Fruit fly (Drosophila melanogaster) whole organism, prepupa: ENCODE measurements around the gene Spn28Da.
A peak's percentile ranks its signal among the peaks of the same experiment; 100 is the strongest.

ENCODE experiments used
- Blimp-1 ChIP-seq: fragments of 200-800 bp; sonication (Bioruptor generic); optimal IDR thresholded peaks from 3 replicates; lab custom pipeline; 2017; ENCODE audit warnings: missing biosample characterization, missing genetic modification characterization, mild to moderate bottlenecking, moderate library complexity, missing genetic modification reagents
- CG10631 ChIP-seq: fragments of 200-800 bp; sonication (Bioruptor generic); optimal IDR thresholded peaks from 2 replicates; lab custom pipeline; 2016; ENCODE audit warnings: missing biosample characterization, missing genetic modification characterization
- CG10669 ChIP-seq: fragments of 200-800 bp; sonication (Bioruptor generic); optimal IDR thresholded peaks from 3 replicates; lab custom pipeline; 2018; ENCODE audit warnings: missing biosample characterization, mild to moderate bottlenecking, missing genetic modification characterization, moderate library complexity
- CG11294 ChIP-seq: fragments of 200-800 bp; sonication (Bioruptor generic); IDR thresholded peaks from 2 replicates; pipeline ENCODE4 v1.3.6; 2022; ENCODE audit warnings: missing biosample characterization, missing genetic modification characterization
- CG11762 ChIP-seq: fragments of 200-800 bp; sonication (Bioruptor generic); optimal IDR thresholded peaks from 3 replicates; lab custom pipeline; 2016; ENCODE audit warnings: missing biosample characterization, missing genetic modification characterization; ENCODE audit not compliant: insufficient read depth
- CG15336 ChIP-seq: fragments of 200-800 bp; sonication (Bioruptor generic); IDR thresholded peaks from 2 replicates; pipeline ENCODE4 v1.3.6; 2022; ENCODE audit warnings: missing biosample characterization, missing genetic modification characterization
- CG16779 ChIP-seq: fragments of 200-800 bp; sonication (Bioruptor generic); optimal IDR thresholded peaks from 3 replicates; lab custom pipeline; 2017; ENCODE audit warnings: missing biosample characterization, mild to moderate bottlenecking, missing genetic modification characterization
- CG3032 ChIP-seq: fragments of 200-800 bp; optimal IDR thresholded peaks from 2 replicates; lab custom pipeline; 2019; ENCODE audit warnings: missing biosample characterization, mild to moderate bottlenecking, missing genetic modification characterization, moderate library complexity
- CG31627 ChIP-seq: fragments of 200-800 bp; sonication (Bioruptor generic); optimal IDR thresholded peaks from 3 replicates; lab custom pipeline; 2016; ENCODE audit warnings: missing biosample characterization, missing genetic modification characterization
- CG32006 ChIP-seq: fragments of 200-800 bp; sonication (Bioruptor generic); optimal IDR thresholded peaks from 3 replicates; lab custom pipeline; 2017; ENCODE audit warnings: missing biosample characterization, mild to moderate bottlenecking, missing genetic modification characterization
- CG34406 ChIP-seq: fragments of 200-800 bp; sonication (Bioruptor generic); optimal IDR thresholded peaks from 3 replicates; lab custom pipeline; 2016; ENCODE audit warnings: missing biosample characterization, missing genetic modification characterization
- CG3919 ChIP-seq: fragments of 200-800 bp; sonication (Bioruptor generic); optimal IDR thresholded peaks from 3 replicates; lab custom pipeline; 2016; ENCODE audit warnings: missing biosample characterization, missing genetic modification characterization
- CG6163 ChIP-seq: fragments of 200-800 bp; sonication (Bioruptor generic); IDR thresholded peaks from 3 replicates; pipeline ENCODE4 v1.3.6; 2022; ENCODE audit warnings: missing biosample characterization, missing genetic modification characterization
- CG6808 ChIP-seq: fragments of 200-800 bp; sonication (Bioruptor generic); optimal IDR thresholded peaks from 3 replicates; lab custom pipeline; 2017; ENCODE audit warnings: missing biosample characterization, missing genetic modification characterization, mild to moderate bottlenecking, moderate library complexity, missing genetic modification reagents
- CG6854 ChIP-seq: fragments of 200-800 bp; sonication (Bioruptor generic); optimal IDR thresholded peaks from 2 replicates; lab custom pipeline; 2017; ENCODE audit warnings: missing biosample characterization, mild to moderate bottlenecking, missing genetic modification characterization
- CG8319 ChIP-seq: fragments of 200-800 bp; sonication (Bioruptor generic); optimal IDR thresholded peaks from 3 replicates; lab custom pipeline; 2016; ENCODE audit warnings: missing biosample characterization, missing genetic modification characterization
- CG8632 ChIP-seq: fragments of 200-800 bp; sonication (Bioruptor generic); optimal IDR thresholded peaks from 3 replicates; lab custom pipeline; 2016; ENCODE audit warnings: missing biosample characterization, missing genetic modification characterization
- CG9139 ChIP-seq: fragments of 200-800 bp; sonication (Bioruptor generic); optimal IDR thresholded peaks from 3 replicates; lab custom pipeline; 2017; ENCODE audit warnings: missing biosample characterization, mild to moderate bottlenecking, missing genetic modification characterization
- Eip75B ChIP-seq: fragments of 200-800 bp; sonication (Bioruptor generic); optimal IDR thresholded peaks from 3 replicates; lab custom pipeline; 2016; ENCODE audit warnings: missing biosample characterization, missing genetic modification characterization
- Eip93F ChIP-seq: fragments of 200-800 bp; sonication (Bioruptor generic); optimal IDR thresholded peaks from 2 replicates; lab custom pipeline; 2016; ENCODE audit warnings: missing biosample characterization, mild to moderate bottlenecking, missing genetic modification characterization
- Ets21C ChIP-seq: fragments of 200-800 bp; sonication (Bioruptor generic); optimal IDR thresholded peaks from 3 replicates; lab custom pipeline; 2016; ENCODE audit warnings: missing biosample characterization, missing genetic modification characterization
- Ets96B ChIP-seq: fragments of 200-800 bp; optimal IDR thresholded peaks from 2 replicates; lab custom pipeline; 2019; ENCODE audit warnings: missing biosample characterization, mild to moderate bottlenecking, missing genetic modification characterization, moderate library complexity
- Gug ChIP-seq: fragments of 200-800 bp; sonication (Bioruptor generic); IDR thresholded peaks from 2 replicates; pipeline ENCODE4 v1.3.6; 2022; ENCODE audit warnings: missing biosample characterization, missing genetic modification characterization
- Hr38 ChIP-seq: sonication (Bioruptor generic); optimal IDR thresholded peaks from 2 replicates; lab custom pipeline; 2016; ENCODE audit warnings: missing biosample characterization, missing genetic modification characterization
- Hr39 ChIP-seq: fragments of 200-800 bp; sonication (Bioruptor generic); optimal IDR thresholded peaks from 2 replicates; lab custom pipeline; 2016; ENCODE audit warnings: missing biosample characterization, missing genetic modification characterization
- OdsH ChIP-seq: fragments of 200-800 bp; sonication (Bioruptor generic); optimal IDR thresholded peaks from 3 replicates; lab custom pipeline; 2016; ENCODE audit warnings: missing biosample characterization, missing genetic modification characterization
- Sox102F ChIP-seq: fragments of 200-800 bp; sonication (Bioruptor generic); optimal IDR thresholded peaks from 2 replicates; lab custom pipeline; 2016; ENCODE audit warnings: missing biosample characterization, mild to moderate bottlenecking, missing genetic modification characterization
- Sox14 ChIP-seq: fragments of 200-800 bp; sonication (Bioruptor generic); optimal IDR thresholded peaks from 3 replicates; lab custom pipeline; 2016; ENCODE audit warnings: missing biosample characterization, missing genetic modification characterization
- Sox15 ChIP-seq: fragments of 200-800 bp; sonication (Bioruptor generic); optimal IDR thresholded peaks from 3 replicates; lab custom pipeline; 2016; ENCODE audit warnings: missing biosample characterization, missing genetic modification characterization
- achi ChIP-seq: fragments of 200-800 bp; sonication (Bioruptor generic); optimal IDR thresholded peaks from 3 replicates; lab custom pipeline; 2016; ENCODE audit warnings: missing biosample characterization, missing genetic modification characterization
- acj6 ChIP-seq: fragments of 200-800 bp; sonication (Bioruptor generic); optimal IDR thresholded peaks from 3 replicates; lab custom pipeline; 2016; ENCODE audit warnings: missing biosample characterization, missing genetic modification characterization
- cyc ChIP-seq: fragments of 200-800 bp; sonication (Bioruptor generic); optimal IDR thresholded peaks from 3 replicates; lab custom pipeline; 2016; ENCODE audit warnings: missing biosample characterization, missing genetic modification characterization
- dac ChIP-seq: fragments of 200-800 bp; sonication (Bioruptor generic); optimal IDR thresholded peaks from 2 replicates; lab custom pipeline; 2017; ENCODE audit warnings: missing biosample characterization, mild to moderate bottlenecking, missing genetic modification characterization
- dsx ChIP-seq: fragments of 200-800 bp; optimal IDR thresholded peaks from 3 replicates; lab custom pipeline; 2019; ENCODE audit warnings: missing biosample characterization, mild to moderate bottlenecking, missing genetic modification characterization, moderate library complexity; ENCODE audit not compliant: poor library complexity, severe bottlenecking
- esn ChIP-seq: fragments of 200-800 bp; sonication (Bioruptor generic); optimal IDR thresholded peaks from 2 replicates; lab custom pipeline; 2016; ENCODE audit warnings: missing biosample characterization, mild to moderate bottlenecking, missing genetic modification characterization, moderate library complexity
- fd59A ChIP-seq: fragments of 200-800 bp; sonication (Bioruptor generic); optimal IDR thresholded peaks from 2 replicates; lab custom pipeline; 2017; ENCODE audit warnings: missing biosample characterization, mild to moderate bottlenecking, missing genetic modification characterization, missing genetic modification reagents
- fkh ChIP-seq: fragments of 200-800 bp; sonication (Bioruptor generic); optimal IDR thresholded peaks from 3 replicates; lab custom pipeline; 2017; ENCODE audit warnings: missing biosample characterization, mild to moderate bottlenecking, missing genetic modification characterization, moderate library complexity
- lz ChIP-seq: fragments of 200-800 bp; sonication (Bioruptor generic); optimal IDR thresholded peaks from 3 replicates; lab custom pipeline; 2016; ENCODE audit warnings: missing biosample characterization, missing genetic modification characterization
- net ChIP-seq: fragments of 200-800 bp; sonication (Bioruptor generic); optimal IDR thresholded peaks from 3 replicates; lab custom pipeline; 2016; ENCODE audit warnings: missing biosample characterization, missing genetic modification characterization
- pdm3 ChIP-seq: fragments of 200-800 bp; sonication (Bioruptor generic); optimal IDR thresholded peaks from 3 replicates; lab custom pipeline; 2016; ENCODE audit warnings: missing biosample characterization, missing genetic modification characterization
- salr ChIP-seq, 2 experiments: fragments of 200-800 bp; sonication (Bioruptor generic); optimal IDR thresholded peaks; 3 replicates each; lab custom pipeline; 2016 to 2018; ENCODE audit warnings: missing biosample characterization in 2 of 2, missing genetic modification characterization in 2 of 2, mild to moderate bottlenecking in 1 of 2
- ss ChIP-seq, 2 experiments: fragments of 200-800 bp; sonication (Bioruptor generic); optimal IDR thresholded peaks; 2 replicates in 1 of 2; 3 replicates in 1 of 2; lab custom pipeline; 2017 to 2018; ENCODE audit warnings: mild to moderate bottlenecking in 2 of 2, missing biosample characterization in 2 of 2, missing genetic modification characterization in 2 of 2, moderate library complexity in 1 of 2
- svp ChIP-seq: fragments of 200-800 bp; sonication (Bioruptor generic); peaks from one replicate; lab custom pipeline; 2016; ENCODE audit warnings: missing biosample characterization, missing genetic modification characterization
- topi ChIP-seq: fragments of 200-800 bp; sonication (Bioruptor generic); optimal IDR thresholded peaks from 3 replicates; lab custom pipeline; 2016; ENCODE audit warnings: missing biosample characterization, missing genetic modification characterization
- vri ChIP-seq: fragments of 200-800 bp; sonication (Bioruptor generic); optimal IDR thresholded peaks from 3 replicates; lab custom pipeline; 2016; ENCODE audit warnings: missing biosample characterization, mild to moderate bottlenecking, missing genetic modification characterization

Spn28Da gene

DNA sequence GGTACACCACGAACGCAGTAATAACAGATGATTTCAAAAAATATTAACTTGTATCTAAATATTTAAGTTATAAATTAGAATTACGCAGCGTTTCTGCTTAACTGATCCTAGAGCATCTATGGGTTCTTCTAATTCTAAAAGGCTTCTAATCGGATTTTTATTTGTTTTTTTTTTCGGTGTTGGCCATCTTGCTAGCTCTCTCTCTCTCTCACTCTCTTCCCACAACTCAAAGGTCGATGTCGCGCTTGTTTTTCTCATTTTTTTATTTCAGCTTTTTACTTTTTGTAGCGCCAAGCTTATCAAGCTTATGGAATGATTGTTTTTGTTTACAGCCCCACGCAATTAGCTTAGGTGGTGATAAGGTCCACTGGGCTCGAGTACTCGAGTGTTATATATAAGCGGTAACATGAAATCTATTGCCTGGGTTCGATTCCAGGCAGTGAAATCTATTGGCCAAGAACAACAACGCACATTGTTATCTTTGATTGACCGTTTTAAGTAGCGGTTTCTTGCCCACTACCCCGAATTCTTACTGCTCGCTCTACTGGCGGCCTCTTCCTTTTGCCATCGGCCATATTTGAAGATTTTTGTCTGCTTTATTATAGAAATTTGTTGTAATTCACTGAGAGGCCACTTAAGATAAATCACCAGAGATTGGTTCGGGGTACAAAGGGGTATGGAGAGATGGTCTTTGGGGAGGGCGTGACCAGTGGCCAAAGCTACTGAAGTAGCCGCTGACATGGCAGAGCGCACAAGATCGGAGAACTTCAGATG is 37.5 kb upstream of the Spn28Da start (continued):
- TF ChIP-seq CG8319, result peak; percentile 14
- TF ChIP-seq Gug, result no peak
- peak; percentile 43 for TF ChIP-seq OdsH
- TF ChIP-seq CG10669 (GFP tag; lab: Kevin White, UChicago), result peak; percentile 12
- TF ChIP-seq svp (GFP tag; lab: Kevin White, UChicago), result peak; percentile 95
- TF ChIP-seq esn (GFP tag; lab: Kevin White, UChicago), result peak; percentile 39
- peak; percentile 33 for TF ChIP-seq CG3919 (GFP tag; lab: Kevin White, UChicago)
- TF ChIP-seq Sox102F (GFP tag; lab: Kevin White, UChicago), result peak; percentile 66
- TF ChIP-seq CG10631, result no peak
- peak in 1 of 2 experiments; percentile 15 for TF ChIP-seq salr (GFP tag; optimal IDR thresholded peaks at IDR 0.05; lab: Kevin White, UChicago)
- TF ChIP-seq cyc (GFP tag; lab: Kevin White, UChicago), result no peak
- no peak for TF ChIP-seq CG8632 (GFP tag; lab: Kevin White, UChicago)
- peak; percentile 9 for TF ChIP-seq CG11762 (GFP tag; lab: Kevin White, UChicago)
- TF ChIP-seq CG6163 (GFP tag; lab: Robert Waterston, UW), result peak; percentile 54; the same call in 2 of the 3 replicates
- peak; percentile 26 for TF ChIP-seq CG9139 (GFP tag; lab: Kevin White, UChicago)
- peak; percentile 59 for TF ChIP-seq Sox14
- peak; percentile 4 for TF ChIP-seq Hr39 (GFP tag; lab: Kevin White, UChicago)
- peak; percentile 34 for TF ChIP-seq Ets96B (tag; lab: Kevin White, UChicago)
- TF ChIP-seq Hr38 (GFP tag; lab: Kevin White, UChicago), result no peak
- peak; percentile 47 for TF ChIP-seq net (GFP tag; lab: Kevin White, UChicago)
- peak; percentile 4 for TF ChIP-seq CG6808 (GFP tag; lab: Kevin White, UChicago)
- TF ChIP-seq CG6854 (GFP tag; lab: Kevin White, UChicago), result no peak
- no peak for TF ChIP-seq dsx (GFP tag; lab: Kevin White, UChicago)
- peak; percentile 12; the same call in 1 of the 2 replicates for TF ChIP-seq CG11294 (GFP tag; lab: Robert Waterston, UW)
- TF ChIP-seq Ets21C (GFP tag; lab: Kevin White, UChicago), result no peak
- TF ChIP-seq ss (GFP tag; optimal IDR thresholded peaks at IDR 0.05; lab: Kevin White, UChicago), result peak; percentile 21 to 49
- no peak for TF ChIP-seq CG3032 (tag; lab: Kevin White, UChicago)
- TF ChIP-seq fd59A, result no peak
- peak; percentile 7 for TF ChIP-seq fkh (GFP tag; lab: Kevin White, UChicago)
- peak; percentile 4 for TF ChIP-seq CG34406 (GFP tag; lab: Kevin White, UChicago)
- peak; percentile 23 for TF ChIP-seq acj6 (GFP tag; lab: Kevin White, UChicago)
- peak; percentile 53 for TF ChIP-seq CG16779 (tag; lab: Kevin White, UChicago)
- TF ChIP-seq dac (GFP tag; lab: Kevin White, UChicago), result no peak
- TF ChIP-seq lz (GFP tag; lab: Kevin White, UChicago), result peak; percentile 19
- TF ChIP-seq topi (GFP tag; lab: Kevin White, UChicago), result peak; percentile 48
- TF ChIP-seq CG15336 (GFP tag; lab: Robert Waterston, UW), result peak; percentile 73

DNA sequence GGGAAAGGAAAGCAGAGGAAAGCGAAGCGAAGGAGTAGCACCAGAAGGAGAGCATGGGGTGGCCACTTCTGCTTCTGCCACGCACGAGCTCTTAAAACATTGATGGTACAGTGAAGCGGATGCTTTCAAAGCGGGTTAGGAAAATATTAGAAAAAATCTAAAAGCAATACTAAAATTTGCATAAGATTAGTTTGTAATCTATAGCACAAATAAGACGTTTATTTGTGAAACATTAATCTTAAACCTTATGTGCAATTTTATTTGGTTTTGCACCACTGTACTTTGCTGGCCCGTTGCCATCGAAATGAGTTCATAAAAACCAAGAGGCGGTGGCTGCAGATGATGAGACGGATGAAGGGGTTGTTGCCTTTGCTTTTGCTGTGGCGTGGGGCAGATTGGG is 36.5 kb upstream of the Spn28Da start:
- peak; percentile 88 for TF ChIP-seq CG9139 (GFP tag; lab: Kevin White, UChicago)
- peak; percentile 89 for TF ChIP-seq CG34406 (GFP tag; lab: Kevin White, UChicago)
- TF ChIP-seq Sox15 (GFP tag; lab: Kevin White, UChicago), result peak; percentile 83
- TF ChIP-seq CG10631, result peak; percentile 96
- TF ChIP-seq acj6 (GFP tag; lab: Kevin White, UChicago), result peak; percentile 95
- peak; percentile 93 for TF ChIP-seq CG6808 (GFP tag; lab: Kevin White, UChicago)
- peak; percentile 66 for TF ChIP-seq Eip93F (GFP tag; lab: Kevin White, UChicago)
- peak; percentile 88 for TF ChIP-seq Hr39 (GFP tag; lab: Kevin White, UChicago)
- TF ChIP-seq OdsH, result peak; percentile 95
- peak; percentile 92 for TF ChIP-seq CG11762 (GFP tag; lab: Kevin White, UChicago)
- TF ChIP-seq Blimp-1 (GFP tag; lab: Kevin White, UChicago), result peak; percentile 58
- TF ChIP-seq Eip75B (GFP tag; lab: Kevin White, UChicago), result peak; percentile 96
- peak; percentile 95 for TF ChIP-seq CG11294 (GFP tag; lab: Robert Waterston, UW)
- TF ChIP-seq achi, result peak; percentile 96
- peak; percentile 93 for TF ChIP-seq dac (GFP tag; lab: Kevin White, UChicago)
- peak; percentile 84 for TF ChIP-seq vri (GFP tag; lab: Kevin White, UChicago)
- peak; percentile 95 for TF ChIP-seq pdm3 (GFP tag; lab: Kevin White, UChicago)
- peak; percentile 87 for TF ChIP-seq CG31627 (GFP tag; lab: Kevin White, UChicago)
- TF ChIP-seq Gug, result peak; percentile 96
- peak; percentile 92 for TF ChIP-seq esn (GFP tag; lab: Kevin White, UChicago)
- TF ChIP-seq Sox14, result peak; percentile 97
- TF ChIP-seq CG10669 (GFP tag; lab: Kevin White, UChicago), result peak; percentile 92
- TF ChIP-seq dsx (GFP tag; lab: Kevin White, UChicago), result peak; percentile 93
- TF ChIP-seq net (GFP tag; lab: Kevin White, UChicago), result peak; percentile 96
- TF ChIP-seq CG32006 (GFP tag; lab: Kevin White, UChicago), result peak; percentile 98
